Worm (Caenorhabditis elegans) whole organism, L3 larva: ENCODE data around the gene eif-3.L.

ENCODE experiments used
- ZK546.5 ChIP-seq: sonication (generic microtip); optimal IDR thresholded peaks from 2 replicates; lab custom pipeline; 2017; ENCODE audit warnings: missing biosample characterization, missing genetic modification characterization
- aly-2 ChIP-seq: fragments of 150-350 bp; optimal IDR thresholded peaks from 2 replicates; lab custom pipeline; 2014; ENCODE audit warnings: missing biosample characterization, missing genetic modification characterization
- ceh-16 ChIP-seq: sonication (generic microtip); optimal IDR thresholded peaks from 2 replicates; lab custom pipeline; 2017; ENCODE audit warnings: missing biosample characterization, missing genetic modification characterization
- ceh-82 ChIP-seq: fragments of 150-350 bp; optimal IDR thresholded peaks from 2 replicates; lab custom pipeline; 2014; ENCODE audit warnings: missing biosample characterization, missing genetic modification characterization
- ceh-9 ChIP-seq: sonication (generic microtip); optimal IDR thresholded peaks from 2 replicates; lab custom pipeline; 2018; ENCODE audit warnings: missing biosample characterization, missing genetic modification characterization
- daf-12 ChIP-seq: fragments of 150-350 bp; optimal IDR thresholded peaks from 2 replicates; lab custom pipeline; 2014; ENCODE audit warnings: missing biosample characterization, missing genetic modification reagents, missing genetic modification characterization
- egl-5 ChIP-seq: fragments of 150-350 bp; optimal IDR thresholded peaks from 2 replicates; lab custom pipeline; 2017; ENCODE audit warnings: missing biosample characterization, missing genetic modification reagents, missing genetic modification characterization, inconsistent platforms
- elt-1 ChIP-seq: fragments of 150-350 bp; optimal IDR thresholded peaks from 2 replicates; lab custom pipeline; 2014; ENCODE audit warnings: missing biosample characterization, missing genetic modification characterization
- eor-1 ChIP-seq, 2 experiments: fragments of 150-350 bp; optimal IDR thresholded peaks; 2 replicates each; lab custom pipeline; 2014 to 2018; ENCODE audit warnings: missing biosample characterization in 2 of 2, missing genetic modification characterization in 2 of 2
- fkh-10 ChIP-seq: sonication (generic microtip); optimal IDR thresholded peaks from 2 replicates; lab custom pipeline; 2017; ENCODE audit warnings: missing biosample characterization, missing genetic modification reagents, missing genetic modification characterization
- fkh-2 ChIP-seq: fragments of 150-350 bp; optimal IDR thresholded peaks from 2 replicates; lab custom pipeline; 2014; ENCODE audit warnings: missing biosample characterization, missing genetic modification reagents, missing genetic modification characterization
- fos-1 ChIP-seq: fragments of 150-350 bp; optimal IDR thresholded peaks from 2 replicates; lab custom pipeline; 2014; ENCODE audit warnings: missing biosample characterization, missing genetic modification characterization
- jun-1 ChIP-seq: fragments of 150-350 bp; optimal IDR thresholded peaks from 2 replicates; lab custom pipeline; 2014; ENCODE audit warnings: missing biosample characterization, missing genetic modification reagents, missing genetic modification characterization
- lin-15B ChIP-seq: fragments of 150-350 bp; optimal IDR thresholded peaks from 2 replicates; lab custom pipeline; 2014; ENCODE audit warnings: missing biosample characterization, missing genetic modification characterization
- lsy-12 ChIP-seq: sonication (generic microtip); optimal IDR thresholded peaks from 2 replicates; lab custom pipeline; 2016; ENCODE audit warnings: mild to moderate bottlenecking, missing genetic modification characterization, missing compliant biosample characterization
- mdl-1 ChIP-seq: fragments of 150-350 bp; optimal IDR thresholded peaks from 2 replicates; lab custom pipeline; 2014; ENCODE audit warnings: missing biosample characterization, missing genetic modification characterization
- mml-1 ChIP-seq: fragments of 150-350 bp; sonication (generic microtip); optimal IDR thresholded peaks from 3 replicates; lab custom pipeline; 2014; ENCODE audit warnings: missing biosample characterization, missing genetic modification characterization
- nfya-1 ChIP-seq: sonication (generic microtip); optimal IDR thresholded peaks from 2 replicates; lab custom pipeline; 2017; ENCODE audit warnings: missing genetic modification characterization, mild to moderate bottlenecking, missing compliant biosample characterization, antibody characterized with exemption, moderate library complexity; ENCODE audit not compliant: insufficient read depth
- nhr-12 ChIP-seq: fragments of 150-350 bp; optimal IDR thresholded peaks from 2 replicates; lab custom pipeline; 2014; ENCODE audit warnings: missing biosample characterization, missing genetic modification characterization
- nhr-23 ChIP-seq: fragments of 150-350 bp; optimal IDR thresholded peaks from 2 replicates; lab custom pipeline; 2014; ENCODE audit warnings: missing biosample characterization, missing genetic modification reagents, missing genetic modification characterization
- nhr-237 ChIP-seq: fragments of 150-350 bp; optimal IDR thresholded peaks from 2 replicates; lab custom pipeline; 2014; ENCODE audit warnings: missing biosample characterization, missing genetic modification characterization
- nhr-25 ChIP-seq: sonication (generic microtip); optimal IDR thresholded peaks from 2 replicates; lab custom pipeline; 2017; ENCODE audit warnings: missing biosample characterization, missing genetic modification characterization
- nhr-43 ChIP-seq: sonication (generic microtip); optimal IDR thresholded peaks from 2 replicates; lab custom pipeline; 2016; ENCODE audit warnings: mild to moderate bottlenecking, missing genetic modification characterization, missing compliant biosample characterization; ENCODE audit not compliant: poor library complexity, severe bottlenecking
- nhr-76 ChIP-seq: fragments of 150-350 bp; sonication (generic microtip); optimal IDR thresholded peaks from 5 replicates; lab custom pipeline; 2014; ENCODE audit warnings: missing biosample characterization, missing genetic modification characterization
- nhr-77 ChIP-seq: fragments of 150-350 bp; optimal IDR thresholded peaks from 2 replicates; lab custom pipeline; 2014; ENCODE audit warnings: missing biosample characterization, missing genetic modification characterization
- pha-4 ChIP-seq: fragments of 150-350 bp; optimal IDR thresholded peaks from 2 replicates; lab custom pipeline; 2014; ENCODE audit warnings: missing biosample characterization, missing genetic modification reagents, missing genetic modification characterization
- skn-1 ChIP-seq: fragments of 150-350 bp; optimal IDR thresholded peaks from 2 replicates; lab custom pipeline; 2014; ENCODE audit warnings: missing biosample characterization, missing genetic modification characterization
- snpc-4 ChIP-seq: fragments of 150-350 bp; optimal IDR thresholded peaks from 2 replicates; lab custom pipeline; 2014; ENCODE audit warnings: missing biosample characterization, missing genetic modification characterization
- tbx-2 ChIP-seq: sonication (generic microtip); optimal IDR thresholded peaks from 2 replicates; lab custom pipeline; 2016; ENCODE audit warnings: mild to moderate bottlenecking, missing genetic modification characterization, missing compliant biosample characterization
- unc-39 ChIP-seq: sonication (generic microtip); optimal IDR thresholded peaks from 4 replicates; lab custom pipeline; 2017; ENCODE audit warnings: missing biosample characterization, missing genetic modification characterization
- unc-62 ChIP-seq: fragments of 150-350 bp; sonication (generic microtip); optimal IDR thresholded peaks from 4 replicates; lab custom pipeline; 2014; ENCODE audit warnings: missing biosample characterization, missing genetic modification reagents, missing genetic modification characterization
- zag-1 ChIP-seq: fragments of 150-350 bp; optimal IDR thresholded peaks from 2 replicates; lab custom pipeline; 2014; ENCODE audit warnings: missing biosample characterization, missing genetic modification characterization
- ztf-4 ChIP-seq: fragments of 150-350 bp; optimal IDR thresholded peaks from 2 replicates; lab custom pipeline; 2014; ENCODE audit warnings: missing biosample characterization, missing genetic modification characterization

The eif-3.L gene

DNA sequence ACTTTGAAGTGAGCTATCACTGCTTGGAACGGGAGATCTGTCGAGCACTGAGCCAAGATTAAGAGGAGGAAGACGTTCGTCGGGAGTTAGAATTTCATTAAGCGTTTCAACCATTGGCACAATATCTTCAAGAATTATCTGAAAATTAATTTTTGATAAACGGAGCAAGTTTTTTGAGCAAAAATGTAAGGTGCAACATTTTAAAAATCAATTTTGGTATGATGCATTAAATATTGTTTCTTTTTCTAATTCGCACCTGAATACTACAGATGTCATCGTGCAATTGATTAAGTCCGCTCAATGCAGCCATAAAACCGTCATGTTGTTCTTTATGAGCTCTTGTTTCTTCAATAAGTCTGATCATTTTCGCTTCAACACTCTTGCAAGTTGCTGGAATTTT is 26.0 kb upstream of the eif-3.L start, which contains the start of gene ddl-1:
Gene ddl-1 (minus strand): TSS at position 101 of the 400 bp plus-strand sequence.
- TF ChIP-seq nhr-25 (tag; lab: Kevin White, UChicago) = no peak
- TF ChIP-seq mml-1 (tag; lab: Kevin White, UChicago) = no peak
- TF ChIP-seq ceh-9 (tag; lab: Kevin White, UChicago) = no peak
- TF ChIP-seq eor-1 (tag; optimal IDR thresholded peaks at IDR 0.05; lab: Kevin White, UChicago) = no peak
- no peak for TF ChIP-seq nhr-23 (tag; lab: Kevin White, UChicago)
- no peak for TF ChIP-seq elt-1 (tag; lab: Kevin White, UChicago)
- no peak for TF ChIP-seq nhr-77 (tag; lab: Kevin White, UChicago)
- TF ChIP-seq nhr-237 (tag; lab: Kevin White, UChicago) = no peak
- TF ChIP-seq lin-15B = no peak
- no peak for TF ChIP-seq ceh-82
- no peak for TF ChIP-seq unc-39
- TF ChIP-seq fos-1 = no peak
- TF ChIP-seq skn-1 (tag; lab: Kevin White, UChicago) = no peak
- no peak for TF ChIP-seq unc-62
- TF ChIP-seq zag-1 (tag; lab: Kevin White, UChicago) = no peak
- TF ChIP-seq snpc-4 (tag; lab: Kevin White, UChicago) = no peak
- no peak for TF ChIP-seq pha-4 (tag; lab: Kevin White, UChicago)
- no peak for TF ChIP-seq lsy-12 (tag; lab: Kevin White, UChicago)
- TF ChIP-seq daf-12 (tag; lab: Kevin White, UChicago) = no peak

DNA sequence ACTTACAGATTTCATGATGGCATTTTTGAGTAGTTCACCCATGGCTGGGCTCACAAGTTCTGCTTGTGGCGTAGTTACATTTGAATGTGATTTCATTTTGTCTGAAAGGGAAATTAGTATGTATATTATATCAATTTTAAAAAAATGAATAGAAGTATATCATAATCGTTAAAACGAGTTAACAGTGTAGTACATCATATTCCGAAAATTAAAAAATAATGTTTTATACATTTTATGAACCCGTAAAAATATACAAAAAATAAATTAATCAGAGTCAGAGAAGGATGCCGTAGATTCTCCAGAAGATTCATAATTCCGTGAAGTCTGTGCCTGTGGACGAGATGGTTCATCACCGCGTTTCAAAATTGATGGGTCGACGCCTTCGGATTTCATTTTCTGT is 24.7 kb upstream of the eif-3.L start, which contains the start of gene F59E12.9:
Gene F59E12.9 (minus strand): TSS at position 101 of the 400 bp plus-strand sequence.
- TF ChIP-seq nhr-43 (tag; lab: Kevin White, UChicago) (no peak), nfya-1 (no peak), ZK546.5 (tag; lab: Kevin White, UChicago) (no peak)

DNA sequence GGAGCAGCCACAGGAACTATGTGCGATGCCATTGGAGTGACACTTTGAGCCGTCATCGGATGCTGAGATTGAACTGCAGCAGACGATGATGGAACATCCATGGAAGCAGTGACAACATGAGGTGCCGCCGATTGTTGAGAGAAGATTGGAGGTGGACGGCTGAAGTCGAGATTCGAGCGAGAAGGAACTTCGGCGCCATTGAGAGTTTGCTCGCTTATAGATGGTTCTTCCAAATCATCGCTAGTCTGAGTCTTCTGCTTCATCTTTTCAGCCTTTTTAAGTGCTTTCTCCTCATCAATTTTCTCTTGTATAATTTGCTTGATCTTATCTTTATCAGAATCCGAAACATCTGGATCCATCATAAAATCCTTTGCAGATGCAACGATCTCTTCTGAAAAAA is 19.8 kb upstream of the eif-3.L start:
- TF ChIP-seq ceh-16 (tag; lab: Kevin White, UChicago) (no peak), elt-1 (tag; lab: Kevin White, UChicago) (no peak), mml-1 (tag; lab: Kevin White, UChicago) (no peak), tbx-2 (no peak), eor-1 (tag; optimal IDR thresholded peaks at IDR 0.05; lab: Kevin White, UChicago) (no peak), nhr-237 (tag; lab: Kevin White, UChicago) (no peak), mdl-1 (no peak), lin-15B (no peak)
- TF ChIP-seq, all 47 proteins: peak for 0

DNA sequence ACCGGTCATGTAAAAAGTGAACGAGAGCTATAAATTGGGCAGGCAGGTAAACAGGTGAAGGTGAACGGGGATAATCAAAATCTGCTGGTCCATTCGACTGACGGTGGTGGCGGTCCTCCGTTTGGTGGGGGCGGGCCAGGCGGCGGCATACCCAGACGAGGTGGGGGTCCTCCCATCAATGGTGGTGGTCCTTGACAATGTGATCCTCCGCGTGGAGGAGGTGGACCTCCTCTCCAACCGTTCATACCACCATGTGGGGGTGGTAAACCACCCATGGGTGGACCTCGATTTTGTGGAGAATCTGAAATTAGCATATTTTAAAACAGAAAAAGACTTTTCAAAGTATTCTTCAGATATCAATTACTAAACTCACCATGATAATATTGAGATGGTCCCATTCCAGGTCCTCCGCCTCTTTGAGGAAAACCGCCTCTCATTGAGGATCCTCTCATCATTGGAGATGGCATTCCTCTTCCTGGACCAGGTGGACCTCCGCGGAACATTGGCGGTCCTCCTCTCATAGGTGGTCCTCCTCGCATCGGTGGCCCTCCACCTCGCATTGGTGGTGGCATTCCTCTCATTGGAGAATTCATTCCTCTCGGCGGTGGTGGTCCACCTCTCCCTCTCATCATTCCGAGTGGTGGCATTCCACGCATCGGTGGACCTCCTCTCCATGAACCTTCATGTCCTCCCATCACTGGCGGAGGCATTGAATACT is 18.2 kb upstream of the eif-3.L start:
- no peak for TF ChIP-seq nhr-12 (tag; lab: Kevin White, UChicago)
- TF ChIP-seq nhr-25 (tag; lab: Kevin White, UChicago) = no peak

DNA sequence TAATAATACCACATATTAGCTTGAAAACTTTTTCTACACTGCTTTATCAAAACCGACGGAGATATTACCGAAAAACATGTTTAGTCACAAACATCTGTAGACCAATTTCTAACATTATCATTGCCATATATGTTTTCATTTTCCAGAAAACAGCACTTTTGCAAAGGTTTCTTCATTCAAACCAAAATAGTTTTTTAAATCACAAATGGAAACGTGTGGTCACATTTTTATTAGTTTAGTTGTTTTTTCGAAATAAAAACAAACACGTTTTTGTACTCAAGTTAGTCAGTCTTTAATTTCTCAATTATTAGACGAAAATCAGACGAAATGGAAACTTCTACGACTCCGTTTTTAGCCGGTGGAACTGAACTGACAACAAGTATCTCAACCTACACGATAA is 15.8 kb upstream of the eif-3.L start, which contains the start of gene F59E12.3:
Gene F59E12.3 (plus strand): TSS at position 301 of the 400 bp plus-strand sequence.
- no peak for TF ChIP-seq fkh-10 (GFP tag; lab: Kevin White, UChicago)
- TF ChIP-seq mml-1 (tag; lab: Kevin White, UChicago) = no peak
- TF ChIP-seq pha-4 (tag; lab: Kevin White, UChicago) = no peak
- no peak for TF ChIP-seq egl-5

DNA sequence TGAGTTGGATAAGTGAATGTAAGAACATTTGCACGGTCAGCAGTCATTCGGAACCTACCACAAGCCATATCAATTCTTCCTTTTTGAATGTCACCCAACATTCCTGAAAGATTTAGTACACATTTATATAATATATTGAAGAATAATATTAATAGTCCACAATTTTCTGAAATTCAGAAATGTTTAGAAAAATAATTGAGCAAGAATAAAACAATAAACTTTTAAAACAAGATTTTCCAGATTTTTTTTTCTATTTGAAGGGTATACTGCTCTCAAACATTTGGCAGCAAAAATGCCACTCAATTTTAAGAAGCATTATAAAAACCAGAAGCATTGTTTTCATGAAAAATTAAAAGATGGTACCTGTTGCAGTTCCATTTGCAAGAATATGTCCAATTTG is 14.5 kb upstream of the eif-3.L start, which contains the start of gene F59E12.8:
Gene F59E12.8 (minus strand): TSS at position 101 of the 400 bp plus-strand sequence.
- no peak for TF ChIP-seq jun-1 (tag; lab: Kevin White, UChicago)
- TF ChIP-seq tbx-2 = no peak
- no peak for TF ChIP-seq ceh-9 (tag; lab: Kevin White, UChicago)
- TF ChIP-seq nfya-1 = no peak
- TF ChIP-seq pha-4 (tag; lab: Kevin White, UChicago) = no peak
- TF ChIP-seq nhr-25 (tag; lab: Kevin White, UChicago) = no peak
- TF ChIP-seq nhr-23 (tag; lab: Kevin White, UChicago) = no peak
- no peak for TF ChIP-seq ceh-16 (tag; lab: Kevin White, UChicago)
- TF ChIP-seq fkh-10 (GFP tag; lab: Kevin White, UChicago) = no peak
- TF ChIP-seq aly-2 (tag; lab: Kevin White, UChicago) = no peak
- TF ChIP-seq zag-1 (tag; lab: Kevin White, UChicago) = no peak
- no peak for TF ChIP-seq fkh-2 (tag; lab: Kevin White, UChicago)
- no peak for TF ChIP-seq mdl-1
- no peak for TF ChIP-seq nhr-76 (tag; lab: Kevin White, UChicago)
- TF ChIP-seq ztf-4 (tag; lab: Kevin White, UChicago) = no peak
- TF ChIP-seq egl-5 = no peak
- no peak for TF ChIP-seq nhr-77 (tag; lab: Kevin White, UChicago)
- TF ChIP-seq daf-12 (tag; lab: Kevin White, UChicago) = no peak
